Worm (Caenorhabditis elegans): ENCODE measurements around the gene W06G6.17.

ce11 chrV:16671190-16671589 is 26.1 kb upstream of the W06G6.17 start, which contains the start of gene str-61:
- TF ChIP-seq tbx-8 (GFP tag; optimal IDR thresholded peaks at IDR 0.05) (no peak), nhr-28 (tag; optimal IDR thresholded peaks at IDR 0.05) (no peak), elt-3 (tag; optimal IDR thresholded peaks at IDR 0.05) (no peak), ces-1 (GFP tag; optimal IDR thresholded peaks at IDR 0.05) (no peak), hlh-1 (tag; optimal IDR thresholded peaks at IDR 0.05) (no peak), bed-3 (GFP tag; optimal IDR thresholded peaks at IDR 0.05) (no peak)

All from whole organism, mixed stage, embryonic.